Fruit fly (Drosophila melanogaster): ENCODE data around the gene ash2.

The ash2 gene

DNA sequence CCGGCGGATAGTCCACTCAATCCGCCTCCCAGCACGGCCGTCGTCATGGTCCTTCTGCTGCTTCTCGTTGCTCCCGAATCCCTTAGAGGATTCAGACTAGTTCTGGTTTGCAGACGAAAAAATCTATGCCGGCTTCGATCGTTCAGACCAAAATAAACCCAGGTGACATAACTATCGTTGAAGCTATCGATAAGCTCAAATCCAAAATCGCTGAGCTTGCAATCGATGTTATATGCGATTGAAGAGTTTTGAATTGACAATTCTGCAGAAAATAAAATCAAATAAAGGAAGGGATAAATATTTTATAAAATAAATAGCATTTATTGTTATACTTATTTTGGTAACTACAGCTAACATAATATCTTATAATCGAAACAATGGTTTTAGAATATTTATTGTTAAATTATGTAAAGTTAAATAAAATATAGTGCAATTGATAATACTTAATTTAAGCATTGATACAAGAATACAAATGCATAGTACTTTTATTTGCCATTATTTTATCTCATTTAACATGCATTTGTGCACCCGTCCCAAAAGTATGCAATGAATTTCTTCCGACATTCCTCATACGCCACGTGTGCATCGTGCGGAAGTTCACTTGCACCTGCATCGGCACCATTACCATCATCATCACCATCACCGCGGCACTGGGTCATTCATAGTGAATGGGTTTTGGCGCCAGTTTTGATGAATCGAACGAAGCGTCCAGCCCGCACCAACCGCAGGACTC is 11.9 kb downstream of the ash2 start, which contains the start of gene Ppox (continued):
- TF ChIP-seq CG8944 (GFP tag; optimal IDR thresholded peaks at IDR 0.05): no peak
- TF ChIP-seq CG10543 (GFP tag; optimal IDR thresholded peaks at IDR 0.05): no peak
- no peak for TF ChIP-seq CG17385 (GFP tag; optimal IDR thresholded peaks at IDR 0.05)
- peak; percentile 96 for TF ChIP-seq CG3995 (GFP tag; optimal IDR thresholded peaks at IDR 0.05)
- TF ChIP-seq z (GFP tag; IDR thresholded peaks at IDR 0.05): no peak
- TF ChIP-seq mld (GFP tag; IDR thresholded peaks at IDR 0.05; ENCODE audit: partially characterized antibody): peak; percentile 76
- TF ChIP-seq Trl (optimal IDR thresholded peaks at IDR 0.05): no peak
- TF ChIP-seq Trl (GFP tag; optimal IDR thresholded peaks at IDR 0.05): no peak
- TF ChIP-seq az2 (GFP tag; optimal IDR thresholded peaks at IDR 0.05): no peak
- peak; percentile 92 for TF ChIP-seq nerfin-2 (GFP tag; IDR thresholded peaks at IDR 0.05; ENCODE audit: partially characterized antibody)
- TF ChIP-seq CG42726 (GFP tag; IDR thresholded peaks at IDR 0.05; ENCODE audit: partially characterized antibody): peak; percentile 93
- no peak for TF ChIP-seq H2.0 (GFP tag; IDR thresholded peaks at IDR 0.05)
- TF ChIP-seq Max (GFP tag; optimal IDR thresholded peaks at IDR 0.05): no peak
- no peak for TF ChIP-seq CG8290 (GFP tag; optimal IDR thresholded peaks at IDR 0.05)
- TF ChIP-seq CG8290 (tag; optimal IDR thresholded peaks at IDR 0.05): no peak
- no peak for TF ChIP-seq CG16779 (GFP tag; IDR thresholded peaks at IDR 0.05)
- no peak for TF ChIP-seq ham (GFP tag; IDR thresholded peaks at IDR 0.05)
- no peak for TF ChIP-seq Jarid2 (GFP tag; optimal IDR thresholded peaks at IDR 0.05)
- TF ChIP-seq tgo (GFP tag; IDR thresholded peaks at IDR 0.05): no peak
- TF ChIP-seq TFAM (GFP tag; optimal IDR thresholded peaks at IDR 0.05): no peak
- TF ChIP-seq CG8478 (optimal IDR thresholded peaks at IDR 0.05): no peak
- no peak for TF ChIP-seq Ptx1 (GFP tag; IDR thresholded peaks at IDR 0.05)
- no peak for TF ChIP-seq Hsf (GFP tag; optimal IDR thresholded peaks at IDR 0.05)
- peak in 1 of 2 experiments; percentile 55 for TF ChIP-seq crp (GFP tag; optimal IDR thresholded peaks at IDR 0.05)
- no peak for TF ChIP-seq NFAT (GFP tag; IDR thresholded peaks at IDR 0.05)
- TF ChIP-seq Sry-β (GFP tag; optimal IDR thresholded peaks at IDR 0.05): no peak
- no peak for TF ChIP-seq CG4707 (GFP tag; optimal IDR thresholded peaks at IDR 0.05)
- no peak for TF ChIP-seq CG10274 (GFP tag; optimal IDR thresholded peaks at IDR 0.05)
- peak; percentile 91 for TF ChIP-seq Scr (GFP tag; IDR thresholded peaks at IDR 0.05; ENCODE audit: partially characterized antibody)
- TF ChIP-seq D (optimal IDR thresholded peaks at IDR 0.05): no peak
- no peak for TF ChIP-seq D (GFP tag; optimal IDR thresholded peaks at IDR 0.05)
- TF ChIP-seq Hey (tag; optimal IDR thresholded peaks at IDR 0.05): no peak
- no peak for TF ChIP-seq Drgx (GFP tag; IDR thresholded peaks at IDR 0.05)
- TF ChIP-seq sens (GFP tag): peak; percentile 54
- peak; percentile 8 for TF ChIP-seq CG12391 (tag; optimal IDR thresholded peaks at IDR 0.05)
- TF ChIP-seq CG9932 (GFP tag; IDR thresholded peaks at IDR 0.05): peak; percentile 26; the same call in 1 of the 2 replicates
- TF ChIP-seq hth (optimal IDR thresholded peaks at IDR 0.05): no peak
- TF ChIP-seq Hr39 (optimal IDR thresholded peaks at IDR 0.05): no peak
- TF ChIP-seq sim (GFP tag; IDR thresholded peaks at IDR 0.05): no peak
- TF ChIP-seq gfzf (GFP tag; optimal IDR thresholded peaks at IDR 0.05): no peak
- TF ChIP-seq CG18011 (GFP tag; optimal IDR thresholded peaks at IDR 0.05): no peak
- peak; percentile 94 for TF ChIP-seq hbn (GFP tag; IDR thresholded peaks at IDR 0.05; ENCODE audit: partially characterized antibody)
- no peak for TF ChIP-seq klu (GFP tag; IDR thresholded peaks at IDR 0.05)
- no peak for TF ChIP-seq twi (tag; optimal IDR thresholded peaks at IDR 0.05)
- no peak for TF ChIP-seq dysf (GFP tag; IDR thresholded peaks at IDR 0.05)
- no peak for TF ChIP-seq HmgZ (tag; optimal IDR thresholded peaks at IDR 0.05)
- TF ChIP-seq Pdp1 (GFP tag; optimal IDR thresholded peaks at IDR 0.05): peak in 1 of 2 experiments; percentile 87
- TF ChIP-seq disco-r (GFP tag; optimal IDR thresholded peaks at IDR 0.05): no peak
- peak; percentile 0 for TF ChIP-seq Xbp1 (GFP tag; optimal IDR thresholded peaks at IDR 0.05)
- TF ChIP-seq CrebB (tag; optimal IDR thresholded peaks at IDR 0.05): no peak
- TF ChIP-seq Eip74EF (GFP tag; optimal IDR thresholded peaks at IDR 0.05): no peak
